Worm (Caenorhabditis elegans) whole organism, L4 larva: ENCODE results near the gene moa-2.
A peak's percentile ranks its signal among the peaks of the same experiment; 100 is the strongest.

Source experiments
- F37D6.2 ChIP-seq: sonication (generic microtip); optimal IDR thresholded peaks from 2 replicates; lab custom pipeline; 2016; ENCODE audit warnings: mild to moderate bottlenecking, missing genetic modification characterization, missing compliant biosample characterization
- Y5F2A.4 ChIP-seq: fragments of 200-800 bp; sonication (Bioruptor generic); optimal IDR thresholded peaks from 2 replicates; lab custom pipeline; 2018; ENCODE audit warnings: mild to moderate bottlenecking, missing genetic modification characterization, missing compliant biosample characterization
- ZK546.5 ChIP-seq, 2 experiments: sonication (generic microtip); optimal IDR thresholded peaks; 2 replicates each; lab custom pipeline; 2017; ENCODE audit warnings: missing biosample characterization in 2 of 2, missing genetic modification characterization in 2 of 2
- attf-4 ChIP-seq: sonication (generic microtip); optimal IDR thresholded peaks from 3 replicates; lab custom pipeline; 2017; ENCODE audit warnings: missing biosample characterization, missing genetic modification characterization
- ceh-20 ChIP-seq: fragments of 200-800 bp; sonication (Bioruptor generic); IDR thresholded peaks from 2 replicates; pipeline ENCODE4 v1.3.6; 2022; ENCODE audit warnings: missing genetic modification reagents, missing genetic modification characterization, missing compliant biosample characterization
- dmd-8 ChIP-seq: fragments of 200-800 bp; sonication (Bioruptor generic); IDR thresholded peaks from 2 replicates; pipeline ENCODE4 v1.3.6; 2022; ENCODE audit warnings: missing genetic modification characterization, missing compliant biosample characterization
- egl-27 ChIP-seq: sonication (generic microtip); optimal IDR thresholded peaks from 3 replicates; lab custom pipeline; 2017; ENCODE audit warnings: missing biosample characterization, missing genetic modification reagents, missing genetic modification characterization
- hlh-11 ChIP-seq: fragments of 200-800 bp; sonication (Bioruptor generic); optimal IDR thresholded peaks from 2 replicates; lab custom pipeline; 2018; ENCODE audit warnings: mild to moderate bottlenecking, missing genetic modification characterization, missing compliant biosample characterization
- hlh-30 ChIP-seq: sonication (generic microtip); optimal IDR thresholded peaks from 2 replicates; lab custom pipeline; 2017; ENCODE audit warnings: antibody characterized with exemption, mild to moderate bottlenecking, missing genetic modification characterization, missing compliant biosample characterization; ENCODE audit not compliant: insufficient read depth
- lin-1 ChIP-seq: fragments of 200-800 bp; sonication (Bioruptor generic); IDR thresholded peaks from 2 replicates; pipeline ENCODE4 v1.3.6; 2022; ENCODE audit warnings: missing genetic modification reagents, missing genetic modification characterization, missing compliant biosample characterization
- lin-29 ChIP-seq: fragments of 200-800 bp; sonication (Bioruptor generic); IDR thresholded peaks from 2 replicates; pipeline ENCODE4 v1.3.6; 2022; ENCODE audit warnings: missing genetic modification reagents, missing genetic modification characterization, missing compliant biosample characterization
- madf-5 ChIP-seq, 2 experiments: fragments of 200-800 bp; sonication (Bioruptor generic); IDR thresholded peaks; 2 replicates each; pipeline ENCODE4 v1.3.6; 2022; ENCODE audit warnings: missing compliant biosample characterization in 2 of 2, missing genetic modification characterization in 2 of 2
- madf-9 ChIP-seq: fragments of 200-800 bp; sonication (Bioruptor generic); conservative IDR thresholded peaks from 2 replicates; pipeline ENCODE4 v1.3.6; 2022; ENCODE audit warnings: missing genetic modification reagents, missing genetic modification characterization, missing compliant biosample characterization
- mdl-1 ChIP-seq, 2 experiments: fragments of 150-350 bp in 1 of 2; sonication (generic microtip) in 1 of 2; optimal IDR thresholded peaks; 2 replicates each; lab custom pipeline; 2014 to 2017; ENCODE audit warnings: missing biosample characterization in 2 of 2, missing genetic modification characterization in 2 of 2
- mxl-2 ChIP-seq: fragments of 200-800 bp; sonication (Bioruptor generic); conservative IDR thresholded peaks from 2 replicates; pipeline ENCODE4 v1.3.6; 2022; ENCODE audit warnings: missing genetic modification reagents, missing genetic modification characterization, missing compliant biosample characterization
- mxl-3 ChIP-seq: fragments of 200-800 bp; sonication (Bioruptor generic); optimal IDR thresholded peaks from 2 replicates; lab custom pipeline; 2018; ENCODE audit warnings: mild to moderate bottlenecking, missing genetic modification characterization, missing compliant biosample characterization
- nhr-102 ChIP-seq: sonication (generic microtip); optimal IDR thresholded peaks from 2 replicates; lab custom pipeline; 2016; ENCODE audit warnings: mild to moderate bottlenecking, missing genetic modification characterization, moderate library complexity, missing compliant biosample characterization
- nhr-237 ChIP-seq: sonication (generic microtip); optimal IDR thresholded peaks from 2 replicates; lab custom pipeline; 2017; ENCODE audit warnings: missing biosample characterization, missing genetic modification characterization
- nhr-25 ChIP-seq: sonication (generic microtip); optimal IDR thresholded peaks from 2 replicates; lab custom pipeline; 2017; ENCODE audit warnings: missing genetic modification characterization, mild to moderate bottlenecking, missing compliant biosample characterization, antibody characterized with exemption, moderate library complexity, borderline replicate concordance; ENCODE audit not compliant: insufficient read depth
- nhr-28 ChIP-seq: fragments of 150-350 bp; optimal IDR thresholded peaks from 2 replicates; lab custom pipeline; 2014; ENCODE audit warnings: missing biosample characterization, missing genetic modification characterization
- nhr-48 ChIP-seq: sonication (generic microtip); optimal IDR thresholded peaks from 2 replicates; lab custom pipeline; 2016; ENCODE audit warnings: mild to moderate bottlenecking, missing genetic modification characterization, missing compliant biosample characterization
- nhr-6 ChIP-seq: fragments of 150-350 bp; optimal IDR thresholded peaks from 2 replicates; lab custom pipeline; 2014; ENCODE audit warnings: missing biosample characterization, missing genetic modification characterization
- pha-4 ChIP-seq, 2 experiments: fragments of 150-350 bp in 1 of 2; fragments of 200-800 bp in 1 of 2; sonication (Bioruptor generic) in 1 of 2; IDR thresholded peaks in 1 of 2; optimal IDR thresholded peaks in 1 of 2; 2 replicates each; pipeline versions ENCODE4 v1.3.6 to Lab custom; 2014 to 2022; ENCODE audit warnings: missing genetic modification characterization in 2 of 2, missing genetic modification reagents in 2 of 2, missing biosample characterization in 1 of 2, missing compliant biosample characterization in 1 of 2
- set-16 ChIP-seq: fragments of 200-800 bp; sonication (Bioruptor generic); IDR thresholded peaks from 2 replicates; pipeline ENCODE4 v1.3.6; 2022; ENCODE audit warnings: missing genetic modification reagents, missing genetic modification characterization, missing compliant biosample characterization
- snpc-1.2 ChIP-seq: fragments of 200-800 bp; sonication (Bioruptor generic); IDR thresholded peaks from 2 replicates; pipeline ENCODE4 v1.3.6; 2022; ENCODE audit warnings: missing genetic modification reagents, missing genetic modification characterization, missing compliant biosample characterization
- tra-1 ChIP-seq: fragments of 200-800 bp; sonication (Bioruptor generic); IDR thresholded peaks from 2 replicates; pipeline ENCODE4 v1.3.6; 2022; ENCODE audit warnings: missing genetic modification reagents, missing genetic modification characterization, missing compliant biosample characterization
- unc-62 ChIP-seq, 3 experiments: fragments of 150-350 bp in 1 of 3; sonication (generic microtip); optimal IDR thresholded peaks in 2 of 3; peaks in 1 of 3; 1 replicate in 1 of 3; 2 replicates in 2 of 3; lab custom pipeline; 2014 to 2017; ENCODE audit warnings: missing biosample characterization in 3 of 3, missing genetic modification characterization in 3 of 3, missing genetic modification reagents in 3 of 3, missing genotype in 1 of 3
- zip-11 ChIP-seq: fragments of 200-800 bp; sonication (Bioruptor generic); IDR thresholded peaks from 2 replicates; pipeline ENCODE4 v1.3.6; 2022; ENCODE audit warnings: missing genetic modification characterization, missing compliant biosample characterization
- ztf-11 ChIP-seq: fragments of 150-350 bp; optimal IDR thresholded peaks from 2 replicates; lab custom pipeline; 2014; ENCODE audit warnings: missing biosample characterization, missing genetic modification characterization
- ztf-7 ChIP-seq: fragments of 150-350 bp; optimal IDR thresholded peaks from 2 replicates; lab custom pipeline; 2014; ENCODE audit warnings: missing biosample characterization, missing genetic modification characterization

moa-2 gene

ce11 chrII:7690384-7690783 is 8.4 kb downstream of the moa-2 start, which contains the start of gene pid-1:
Gene pid-1 (minus strand): TSS chrII:7690556.
- TF ChIP-seq nhr-6 (tag; lab: Kevin White, UChicago) (no peak), attf-4 (tag; lab: Kevin White, UChicago) (no peak), ztf-7 (tag; lab: Kevin White, UChicago) (no peak), lin-29 (no peak), set-16 (GFP tag; lab: Robert Waterston, UW) (no peak), dmd-8 (GFP tag; lab: Robert Waterston, UW) (no peak), Y5F2A.4 (GFP tag; lab: Kevin White, UChicago) (no peak), nhr-28 (tag; lab: Kevin White, UChicago) (no peak), mxl-2 (GFP tag; lab: Robert Waterston, UW) (no peak), tra-1 (no peak), pha-4 (GFP tag; IDR thresholded peaks at IDR 0.05; lab: Robert Waterston, UW) (no peak), pha-4 (tag; optimal IDR thresholded peaks at IDR 0.05; lab: Kevin White, UChicago) (no peak), hlh-11 (tag; lab: Kevin White, UChicago) (no peak), F37D6.2 (tag; lab: Kevin White, UChicago) (no peak), ceh-20 (GFP tag; lab: Robert Waterston, UW) (no peak)

- TF ChIP-seq hlh-11 (tag; lab: Kevin White, UChicago) (no peak), nhr-237 (tag; lab: Kevin White, UChicago) (peak; percentile 19)
Observed at ce11 chrII:7684589-7684988, 14.2 kb downstream of the moa-2 start, which contains the start of gene F18A1.1. Gene F18A1.1 (plus strand): TSS chrII:7684889.

- TF ChIP-seq snpc-1.2 (GFP tag; lab: Robert Waterston, UW): peak; percentile 53; the same call in 1 of the 2 replicates
- peak in 1 of 2 experiments; percentile 54 for TF ChIP-seq unc-62 (GFP tag; optimal IDR thresholded peaks at IDR 0.05 in 1 of 2; lab: Kevin White, UChicago)
- no peak for TF ChIP-seq unc-62 (tag; optimal IDR thresholded peaks at IDR 0.05; lab: Kevin White, UChicago)
- no peak for TF ChIP-seq attf-4 (tag; lab: Kevin White, UChicago)
- TF ChIP-seq, all 104 proteins: peak for 2
Observed at ce11 chrII:7682488-7682887, 16.3 kb downstream of the moa-2 start.

- TF ChIP-seq madf-5 (GFP tag; IDR thresholded peaks at IDR 0.05; lab: Robert Waterston, UW): no peak
- peak; percentile 12 for TF ChIP-seq hlh-30 (tag; lab: Kevin White, UChicago)
- no peak for TF ChIP-seq nhr-102
- peak in 1 of 2 experiments; percentile 86 for TF ChIP-seq unc-62 (GFP tag; optimal IDR thresholded peaks at IDR 0.05 in 1 of 2; lab: Kevin White, UChicago)
- no peak for TF ChIP-seq unc-62 (tag; optimal IDR thresholded peaks at IDR 0.05; lab: Kevin White, UChicago)
Observed at ce11 chrII:7681898-7682297, 16.9 kb downstream of the moa-2 start, which contains the start of gene lin-26. Gene lin-26 (plus strand): TSS chrII:7682198.

ce11 chrII:7679499-7680012 is 19.3 kb downstream of the moa-2 start:
- TF ChIP-seq hlh-11 (tag; lab: Kevin White, UChicago) (peak; percentile 16), mxl-3 (GFP tag; lab: Kevin White, UChicago) (peak; percentile 6), mdl-1 (tag; optimal IDR thresholded peaks at IDR 0.05; lab: Kevin White, UChicago) (no peak), lin-1 (GFP tag; lab: Robert Waterston, UW) (no peak), egl-27 (tag; lab: Kevin White, UChicago) (no peak), madf-9 (no peak), nhr-48 (tag; lab: Kevin White, UChicago) (no peak), ZK546.5 (tag; optimal IDR thresholded peaks at IDR 0.05; lab: Kevin White, UChicago) (no peak), nhr-25 (tag; lab: Kevin White, UChicago) (no peak), ztf-11 (tag; lab: Kevin White, UChicago) (no peak), nhr-28 (tag; lab: Kevin White, UChicago) (peak; percentile 50), snpc-1.2 (GFP tag; lab: Robert Waterston, UW) (no peak), zip-11 (GFP tag; lab: Robert Waterston, UW) (no peak)
- TF ChIP-seq, all 104 proteins: peak for 3
